Worm (Caenorhabditis elegans) whole organism, L4 larva: Measurements from ENCODE around the gene srx-50.

Experiments
- F10B5.3 ChIP-seq: sonication (generic microtip); optimal IDR thresholded peaks from 2 replicates; lab custom pipeline; 2016; ENCODE audit warnings: mild to moderate bottlenecking, missing genetic modification characterization, missing compliant biosample characterization
- F26F4.8 ChIP-seq: fragments of 200-800 bp; sonication (Bioruptor generic); conservative IDR thresholded peaks from 2 replicates; pipeline ENCODE4 v1.3.6; 2022; ENCODE audit warnings: missing genetic modification characterization, missing compliant biosample characterization
- F44E2.7 ChIP-seq: fragments of 200-800 bp; sonication (Bioruptor generic); IDR thresholded peaks from 2 replicates; pipeline ENCODE4 v2.1.2; 2022; ENCODE audit warnings: missing genetic modification characterization, missing compliant biosample characterization
- F49E8.2 ChIP-seq: sonication (generic microtip); optimal IDR thresholded peaks from 2 replicates; lab custom pipeline; 2016; ENCODE audit warnings: missing compliant biosample characterization, mild to moderate bottlenecking, missing genetic modification characterization, borderline replicate concordance
- R02D3.7 ChIP-seq: fragments of 150-350 bp; sonication (generic microtip); optimal IDR thresholded peaks from 3 replicates; lab custom pipeline; 2014; ENCODE audit warnings: missing biosample characterization, missing genetic modification characterization
- T26A8.4 ChIP-seq: fragments of 200-800 bp; sonication (Bioruptor generic); IDR thresholded peaks from 2 replicates; pipeline ENCODE4 v1.3.6; 2022; ENCODE audit warnings: missing genetic modification characterization, missing compliant biosample characterization
- Y48G9A.11 ChIP-seq: fragments of 200-800 bp; sonication (Bioruptor generic); IDR thresholded peaks from 2 replicates; pipeline ENCODE4 v1.3.6; 2022; ENCODE audit warnings: missing genetic modification reagents, missing genetic modification characterization, missing compliant biosample characterization
- Y75B8A.6 ChIP-seq: fragments of 200-800 bp; sonication (Bioruptor generic); IDR thresholded peaks from 2 replicates; pipeline ENCODE4 v1.3.6; 2022; ENCODE audit warnings: missing genetic modification reagents, missing genetic modification characterization, missing compliant biosample characterization
- ceh-28 ChIP-seq: fragments of 150-350 bp; optimal IDR thresholded peaks from 2 replicates; lab custom pipeline; 2014; ENCODE audit warnings: missing biosample characterization, missing genetic modification reagents, missing genetic modification characterization
- ceh-32 ChIP-seq: sonication (generic microtip); optimal IDR thresholded peaks from 2 replicates; lab custom pipeline; 2016; ENCODE audit warnings: mild to moderate bottlenecking, missing genetic modification characterization, missing compliant biosample characterization; ENCODE audit not compliant: poor library complexity
- ceh-82 ChIP-seq: sonication (generic microtip); optimal IDR thresholded peaks from 2 replicates; lab custom pipeline; 2017; ENCODE audit warnings: missing biosample characterization, missing genetic modification characterization
- ces-1 ChIP-seq: fragments of 150-350 bp; sonication (generic microtip); optimal IDR thresholded peaks from 4 replicates; lab custom pipeline; 2014; ENCODE audit warnings: missing biosample characterization, missing genetic modification reagents, missing genetic modification characterization
- daf-16 ChIP-seq, 3 experiments: sonication (generic microtip); optimal IDR thresholded peaks; 2 replicates each; lab custom pipeline; 2016 to 2017; ENCODE audit warnings: missing genetic modification characterization in 3 of 3, missing genetic modification reagents in 3 of 3, mild to moderate bottlenecking in 2 of 3, missing compliant biosample characterization in 2 of 3, missing biosample characterization in 1 of 3, moderate library complexity in 1 of 3
- daf-19 ChIP-seq: fragments of 200-800 bp; sonication (Bioruptor generic); conservative IDR thresholded peaks from 2 replicates; pipeline ENCODE4 v1.3.6; 2022; ENCODE audit warnings: missing genetic modification characterization, missing compliant biosample characterization
- dmd-6 ChIP-seq: fragments of 200-800 bp; sonication (Bioruptor generic); IDR thresholded peaks from 2 replicates; pipeline ENCODE4 v1.3.6; 2022; ENCODE audit warnings: missing genetic modification reagents, missing genetic modification characterization, missing compliant biosample characterization
- dmd-8 ChIP-seq: fragments of 200-800 bp; sonication (Bioruptor generic); IDR thresholded peaks from 2 replicates; pipeline ENCODE4 v1.3.6; 2022; ENCODE audit warnings: missing genetic modification characterization, missing compliant biosample characterization
- dmd-9 ChIP-seq: fragments of 200-800 bp; sonication (Bioruptor generic); IDR thresholded peaks from 2 replicates; pipeline ENCODE4 v1.3.6; 2022; ENCODE audit warnings: missing genetic modification reagents, missing genetic modification characterization, missing compliant biosample characterization
- dpl-1 ChIP-seq: fragments of 150-350 bp; optimal IDR thresholded peaks from 2 replicates; lab custom pipeline; 2014; ENCODE audit warnings: missing biosample characterization, missing genetic modification reagents, missing genetic modification characterization
- egl-27 ChIP-seq: sonication (generic microtip); optimal IDR thresholded peaks from 3 replicates; lab custom pipeline; 2017; ENCODE audit warnings: missing biosample characterization, missing genetic modification reagents, missing genetic modification characterization
- fkh-10 ChIP-seq: fragments of 150-350 bp; optimal IDR thresholded peaks from 2 replicates; lab custom pipeline; 2014; ENCODE audit warnings: missing biosample characterization, missing genetic modification reagents, missing genetic modification characterization
- fos-1 ChIP-seq: fragments of 150-350 bp; optimal IDR thresholded peaks from 2 replicates; lab custom pipeline; 2014; ENCODE audit warnings: missing biosample characterization, missing genetic modification characterization
- hlh-11 ChIP-seq: fragments of 200-800 bp; sonication (Bioruptor generic); optimal IDR thresholded peaks from 2 replicates; lab custom pipeline; 2018; ENCODE audit warnings: mild to moderate bottlenecking, missing genetic modification characterization, missing compliant biosample characterization
- hlh-30 ChIP-seq: sonication (generic microtip); optimal IDR thresholded peaks from 2 replicates; lab custom pipeline; 2017; ENCODE audit warnings: antibody characterized with exemption, mild to moderate bottlenecking, missing genetic modification characterization, missing compliant biosample characterization; ENCODE audit not compliant: insufficient read depth
- hmg-1.1 ChIP-seq: fragments of 200-800 bp; sonication (Bioruptor generic); IDR thresholded peaks from 2 replicates; pipeline ENCODE4 v1.3.6; 2022; ENCODE audit warnings: missing genetic modification reagents, missing genetic modification characterization, missing compliant biosample characterization
- lin-1 ChIP-seq: fragments of 200-800 bp; sonication (Bioruptor generic); IDR thresholded peaks from 2 replicates; pipeline ENCODE4 v1.3.6; 2022; ENCODE audit warnings: missing genetic modification reagents, missing genetic modification characterization, missing compliant biosample characterization
- lin-15B ChIP-seq: fragments of 150-350 bp; sonication (generic microtip); optimal IDR thresholded peaks from 3 replicates; lab custom pipeline; 2014; ENCODE audit warnings: missing biosample characterization, missing genetic modification characterization
- lin-29 ChIP-seq: fragments of 200-800 bp; sonication (Bioruptor generic); IDR thresholded peaks from 2 replicates; pipeline ENCODE4 v1.3.6; 2022; ENCODE audit warnings: missing genetic modification reagents, missing genetic modification characterization, missing compliant biosample characterization
- lir-3 ChIP-seq: sonication (generic microtip); optimal IDR thresholded peaks from 2 replicates; lab custom pipeline; 2016; ENCODE audit warnings: mild to moderate bottlenecking, missing genetic modification characterization, missing compliant biosample characterization
- lsy-2 ChIP-seq, 2 experiments: fragments of 150-350 bp in 1 of 2; sonication (generic microtip) in 1 of 2; optimal IDR thresholded peaks; 2 replicates each; lab custom pipeline; 2014 to 2017; ENCODE audit warnings: missing biosample characterization in 2 of 2, missing genetic modification characterization in 2 of 2
- mdl-1 ChIP-seq, 2 experiments: fragments of 150-350 bp in 1 of 2; sonication (generic microtip) in 1 of 2; optimal IDR thresholded peaks; 2 replicates each; lab custom pipeline; 2014 to 2017; ENCODE audit warnings: missing biosample characterization in 2 of 2, missing genetic modification characterization in 2 of 2
- mep-1 ChIP-seq: fragments of 150-350 bp; sonication (generic microtip); optimal IDR thresholded peaks from 3 replicates; lab custom pipeline; 2014; ENCODE audit warnings: missing biosample characterization, missing genetic modification characterization
- mes-2 ChIP-seq: sonication (generic microtip); optimal IDR thresholded peaks from 2 replicates; lab custom pipeline; 2016; ENCODE audit warnings: missing genotype, mild to moderate bottlenecking, missing genetic modification characterization, missing compliant biosample characterization; ENCODE audit not compliant: poor library complexity, severe bottlenecking
- nhr-77 ChIP-seq: fragments of 150-350 bp; optimal IDR thresholded peaks from 2 replicates; lab custom pipeline; 2014; ENCODE audit warnings: missing biosample characterization, missing genetic modification characterization
- pha-4 ChIP-seq, 2 experiments: fragments of 150-350 bp in 1 of 2; fragments of 200-800 bp in 1 of 2; sonication (Bioruptor generic) in 1 of 2; IDR thresholded peaks in 1 of 2; optimal IDR thresholded peaks in 1 of 2; 2 replicates each; pipeline versions ENCODE4 v1.3.6 to Lab custom; 2014 to 2022; ENCODE audit warnings: missing genetic modification characterization in 2 of 2, missing genetic modification reagents in 2 of 2, missing biosample characterization in 1 of 2, missing compliant biosample characterization in 1 of 2
- saeg-2 ChIP-seq: fragments of 200-800 bp; sonication (Bioruptor generic); IDR thresholded peaks from 2 replicates; pipeline ENCODE4 v1.3.6; 2022; ENCODE audit warnings: missing genetic modification reagents, missing genetic modification characterization, missing compliant biosample characterization
- snpc-1.2 ChIP-seq: fragments of 200-800 bp; sonication (Bioruptor generic); IDR thresholded peaks from 2 replicates; pipeline ENCODE4 v1.3.6; 2022; ENCODE audit warnings: missing genetic modification reagents, missing genetic modification characterization, missing compliant biosample characterization
- tag-97 ChIP-seq: fragments of 200-800 bp; sonication (Bioruptor generic); IDR thresholded peaks from 2 replicates; pipeline ENCODE4 v1.3.6; 2022; ENCODE audit warnings: missing genetic modification characterization, missing compliant biosample characterization
- tra-1 ChIP-seq: fragments of 200-800 bp; sonication (Bioruptor generic); IDR thresholded peaks from 2 replicates; pipeline ENCODE4 v1.3.6; 2022; ENCODE audit warnings: missing genetic modification reagents, missing genetic modification characterization, missing compliant biosample characterization
- unc-39 ChIP-seq: sonication (generic microtip); optimal IDR thresholded peaks from 2 replicates; lab custom pipeline; 2017; ENCODE audit warnings: missing biosample characterization, missing genetic modification characterization
- unc-62 ChIP-seq, 3 experiments: fragments of 150-350 bp in 1 of 3; sonication (generic microtip); optimal IDR thresholded peaks in 2 of 3; peaks in 1 of 3; 1 replicate in 1 of 3; 2 replicates in 2 of 3; lab custom pipeline; 2014 to 2017; ENCODE audit warnings: missing biosample characterization in 3 of 3, missing genetic modification characterization in 3 of 3, missing genetic modification reagents in 3 of 3, missing genotype in 1 of 3
- vab-7 ChIP-seq: fragments of 200-800 bp; sonication (Bioruptor generic); IDR thresholded peaks from 2 replicates; pipeline ENCODE4 v1.3.6; 2022; ENCODE audit warnings: missing genetic modification reagents, missing genetic modification characterization, missing compliant biosample characterization
- zfp-3 ChIP-seq: fragments of 200-800 bp; sonication (Bioruptor generic); conservative IDR thresholded peaks from 2 replicates; pipeline ENCODE4 v1.3.6; 2022; ENCODE audit warnings: missing genetic modification reagents, missing genetic modification characterization, missing compliant biosample characterization
- zip-2 ChIP-seq: fragments of 150-350 bp; optimal IDR thresholded peaks from 2 replicates; lab custom pipeline; 2014; ENCODE audit warnings: missing biosample characterization, missing genetic modification characterization
- ztf-7 ChIP-seq: fragments of 150-350 bp; optimal IDR thresholded peaks from 2 replicates; lab custom pipeline; 2014; ENCODE audit warnings: missing biosample characterization, missing genetic modification characterization

Gene srx-50

DNA sequence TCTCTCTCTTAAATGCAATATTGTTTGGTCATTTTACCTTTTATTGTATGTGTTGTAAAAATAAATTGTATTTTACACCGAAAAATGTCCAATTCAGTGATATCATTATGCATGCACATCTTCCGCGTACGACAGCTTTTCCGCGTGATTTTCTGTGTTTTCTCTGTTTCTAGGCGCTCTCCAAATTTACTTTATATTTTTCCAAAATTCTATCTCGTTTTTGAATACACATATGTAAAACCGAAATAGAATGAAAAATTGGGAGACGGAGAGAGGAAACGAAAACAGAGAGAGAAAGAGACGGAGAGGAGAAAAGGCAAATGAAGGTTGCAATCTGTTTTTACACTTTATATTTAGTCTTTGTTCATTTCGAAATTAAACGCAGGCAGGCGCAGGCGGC is 41.3 kb upstream of the srx-50 start (continued):
- TF ChIP-seq dmd-9 (GFP tag; lab: Robert Waterston, UW) (no peak), dmd-8 (GFP tag; lab: Robert Waterston, UW) (no peak), mes-2 (tag; lab: Kevin White, UChicago) (no peak), F26F4.8 (GFP tag; lab: Robert Waterston, UW) (no peak), nhr-77 (tag; lab: Kevin White, UChicago) (peak; percentile 4), R02D3.7 (no peak), snpc-1.2 (no peak), egl-27 (tag; lab: Kevin White, UChicago) (no peak), lin-15B (tag; lab: Kevin White, UChicago) (no peak), zfp-3 (GFP tag; lab: Robert Waterston, UW) (no peak), F10B5.3 (tag; lab: Kevin White, UChicago) (no peak), tag-97 (GFP tag; lab: Robert Waterston, UW) (no peak), hmg-1.1 (GFP tag; lab: Robert Waterston, UW) (no peak), Y75B8A.6 (no peak), lin-1 (GFP tag; lab: Robert Waterston, UW) (no peak)

DNA sequence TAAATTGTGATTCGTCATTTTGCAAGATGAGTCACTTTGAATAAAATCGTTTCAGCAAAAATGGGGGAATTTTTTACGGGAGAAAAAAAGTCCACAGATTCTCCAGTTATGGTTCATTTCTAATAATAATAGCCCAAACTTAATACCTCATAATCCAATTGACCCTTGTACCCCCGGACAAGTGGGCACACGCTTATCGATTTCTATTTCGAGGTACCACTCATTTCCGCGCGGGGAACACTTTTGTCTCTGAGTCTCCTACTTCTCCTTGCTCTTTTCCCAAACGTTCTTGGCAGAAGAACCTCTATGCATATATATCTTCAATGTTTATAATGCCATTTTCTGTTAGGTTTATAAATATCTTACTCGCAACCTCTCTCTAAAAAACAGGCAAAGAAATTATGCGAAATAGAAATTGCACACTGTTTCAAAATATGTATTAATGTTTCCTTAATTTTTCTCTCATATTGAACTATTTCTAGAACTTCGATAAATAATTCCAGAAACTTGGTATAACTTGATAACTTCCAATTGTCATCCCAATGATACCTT is 40.6 kb upstream of the srx-50 start, which contains the start of gene gldi-4:
gldi-4 (plus strand) TSS at position 502 of the 552 bp plus-strand sequence.
- no peak for TF ChIP-seq ceh-82 (tag; lab: Kevin White, UChicago)
- no peak for TF ChIP-seq F49E8.2 (tag; lab: Kevin White, UChicago)
- no peak for TF ChIP-seq vab-7 (GFP tag; lab: Robert Waterston, UW)
- TF ChIP-seq, all 104 proteins: peak for 0

DNA sequence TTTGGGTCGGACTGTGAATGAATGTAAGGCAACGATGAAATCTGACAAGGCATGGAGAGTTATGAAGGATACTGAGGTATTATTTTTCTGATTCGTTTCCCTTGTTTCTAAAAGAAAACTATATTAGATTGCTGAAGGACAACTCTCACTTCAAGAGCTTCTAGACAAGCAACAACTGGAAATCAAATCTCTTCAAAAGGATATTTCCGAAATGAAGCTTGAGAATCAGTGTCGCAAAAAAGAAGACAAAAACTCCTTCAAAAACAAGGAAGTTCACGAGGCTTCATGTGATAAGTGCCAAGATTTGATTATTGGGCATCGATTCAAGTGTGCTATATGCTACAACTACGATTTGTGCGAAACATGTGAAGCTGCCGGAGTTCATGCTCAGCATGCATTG is 39.2 kb upstream of the srx-50 start:
- TF ChIP-seq unc-62 (GFP tag; optimal IDR thresholded peaks at IDR 0.05 in 1 of 2; lab: Kevin White, UChicago) (no peak), unc-62 (tag; optimal IDR thresholded peaks at IDR 0.05; lab: Kevin White, UChicago) (no peak), ztf-7 (tag; lab: Kevin White, UChicago) (no peak), fkh-10 (GFP tag; lab: Kevin White, UChicago) (peak; percentile 67), ceh-32 (tag; lab: Kevin White, UChicago) (no peak), mep-1 (no peak), ces-1 (GFP tag; lab: Kevin White, UChicago) (peak; percentile 38), lir-3 (tag; lab: Kevin White, UChicago) (no peak), T26A8.4 (no peak), ceh-82 (tag; lab: Kevin White, UChicago) (no peak)

DNA sequence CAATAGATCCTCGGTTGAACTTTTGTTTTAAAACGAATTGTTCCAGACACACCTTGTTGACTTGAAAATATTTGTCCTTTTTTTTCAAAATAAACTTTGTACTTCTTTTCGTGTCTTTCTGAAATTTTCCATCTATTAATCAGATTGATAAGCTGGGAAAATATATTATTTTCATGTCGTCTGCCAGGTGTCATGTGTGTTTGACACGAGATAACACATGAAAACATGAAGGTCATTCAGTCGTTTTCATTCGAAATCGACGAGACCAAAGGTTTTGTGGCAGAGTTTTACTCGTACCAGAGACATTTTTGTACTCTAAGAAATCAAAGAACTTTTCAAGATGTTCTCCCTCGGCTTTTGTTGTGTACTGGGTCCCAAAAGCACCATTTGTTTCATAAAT is 37.1 kb upstream of the srx-50 start:
- peak; percentile 91 for TF ChIP-seq dmd-6 (GFP tag; lab: Robert Waterston, UW)
- TF ChIP-seq tra-1 (GFP tag; lab: Robert Waterston, UW) = no peak
- peak; percentile 70 for TF ChIP-seq hlh-11
- no peak for TF ChIP-seq ceh-28 (tag; lab: Kevin White, UChicago)
- peak; percentile 92 for TF ChIP-seq hlh-30 (tag; lab: Kevin White, UChicago)
- TF ChIP-seq F10B5.3 (tag; lab: Kevin White, UChicago) = no peak
- TF ChIP-seq F44E2.7 (GFP tag; lab: Robert Waterston, UW) = no peak
- TF ChIP-seq daf-19 (GFP tag; lab: Robert Waterston, UW) = no peak
- TF ChIP-seq zip-2 = no peak
- peak in 1 of 2 experiments; percentile 5 for TF ChIP-seq daf-16 (GFP tag; optimal IDR thresholded peaks at IDR 0.05; lab: Kevin White, UChicago)
- peak; percentile 98 for TF ChIP-seq daf-16 (tag; optimal IDR thresholded peaks at IDR 0.05; lab: Kevin White, UChicago)
- no peak for TF ChIP-seq lin-1 (GFP tag; lab: Robert Waterston, UW)
- TF ChIP-seq Y48G9A.11 (GFP tag; lab: Robert Waterston, UW) = no peak
- TF ChIP-seq pha-4 (GFP tag; IDR thresholded peaks at IDR 0.05; lab: Robert Waterston, UW) = no peak
- TF ChIP-seq pha-4 (tag; optimal IDR thresholded peaks at IDR 0.05; lab: Kevin White, UChicago) = no peak
- no peak for TF ChIP-seq mes-2 (tag; lab: Kevin White, UChicago)
- peak in 1 of 2 experiments; percentile 41 for TF ChIP-seq lsy-2 (tag; optimal IDR thresholded peaks at IDR 0.05; lab: Kevin White, UChicago)
- no peak for TF ChIP-seq saeg-2 (GFP tag; lab: Robert Waterston, UW)
- peak in 1 of 2 experiments; percentile 71 for TF ChIP-seq mdl-1 (tag; optimal IDR thresholded peaks at IDR 0.05; lab: Kevin White, UChicago)
- TF ChIP-seq unc-39 (tag; lab: Kevin White, UChicago) = no peak
- TF ChIP-seq fos-1 (tag; lab: Kevin White, UChicago) = no peak
- no peak for TF ChIP-seq dpl-1 (GFP tag; lab: Kevin White, UChicago)
- no peak for TF ChIP-seq lin-29 (GFP tag; lab: Robert Waterston, UW)
- TF ChIP-seq ceh-82 (tag; lab: Kevin White, UChicago) = no peak
